Fruit fly (Drosophila melanogaster) whole organism, embryonic: ENCODE data around the gene CG8420.
A peak's percentile ranks its signal among the peaks of the same experiment; 100 is the strongest.

Source experiments
- Bgb ChIP-seq: fragments of 200-800 bp; sonication (Bioruptor generic); IDR thresholded peaks from 2 replicates; pipeline ENCODE4 v1.3.6; 2022; ENCODE audit warnings: missing biosample characterization, missing genetic modification characterization; ENCODE audit not compliant: partially characterized antibody
- CG13424 ChIP-seq: fragments of 200-800 bp; sonication (Bioruptor generic); optimal IDR thresholded peaks from 2 replicates; lab custom pipeline; 2019; ENCODE audit warnings: missing biosample characterization, mild to moderate bottlenecking, missing genetic modification characterization, moderate library complexity
- CG13624 ChIP-seq: fragments of 200-800 bp; sonication (Bioruptor generic); optimal IDR thresholded peaks from 2 replicates; lab custom pipeline; 2016; ENCODE audit warnings: missing biosample characterization, missing genetic modification characterization
- CG14710 ChIP-seq: fragments of 200-800 bp; sonication (Bioruptor generic); optimal IDR thresholded peaks from 3 replicates; lab custom pipeline; 2019; ENCODE audit warnings: missing biosample characterization, mild to moderate bottlenecking, missing genetic modification characterization, moderate library complexity
- CG15011 ChIP-seq: fragments of 200-800 bp; sonication (Bioruptor generic); optimal IDR thresholded peaks from 3 replicates; lab custom pipeline; 2018; ENCODE audit warnings: missing biosample characterization, mild to moderate bottlenecking, missing genetic modification characterization
- CG15514 ChIP-seq: fragments of 200-800 bp; sonication (Bioruptor generic); optimal IDR thresholded peaks from 3 replicates; lab custom pipeline; 2017; ENCODE audit warnings: missing biosample characterization, missing genetic modification characterization, mild to moderate bottlenecking, moderate library complexity, missing genetic modification reagents
- CG16779 ChIP-seq: fragments of 200-800 bp; sonication (Bioruptor generic); IDR thresholded peaks from 2 replicates; pipeline ENCODE4 v1.3.6; 2022; ENCODE audit warnings: missing biosample characterization, missing genetic modification characterization
- CG16813 ChIP-seq: fragments of 200-800 bp; sonication (Bioruptor generic); IDR thresholded peaks from 3 replicates; pipeline ENCODE4 v1.3.6; 2022; ENCODE audit warnings: missing biosample characterization, missing genetic modification characterization; ENCODE audit not compliant: partially characterized antibody
- CG17829 ChIP-seq: fragments of 200-800 bp; optimal IDR thresholded peaks from 2 replicates; lab custom pipeline; 2019; ENCODE audit warnings: missing biosample characterization, mild to moderate bottlenecking, missing genetic modification characterization, moderate library complexity
- CG18619 ChIP-seq: fragments of 200-800 bp; sonication (Bioruptor generic); optimal IDR thresholded peaks from 3 replicates; lab custom pipeline; 2017; ENCODE audit warnings: missing biosample characterization, mild to moderate bottlenecking, missing genetic modification characterization
- CG2129 ChIP-seq: fragments of 200-800 bp; sonication (Bioruptor generic); IDR thresholded peaks from 2 replicates; pipeline ENCODE4 v1.3.6; 2022; ENCODE audit warnings: missing biosample characterization, missing genetic modification characterization; ENCODE audit not compliant: partially characterized antibody
- CG2202 ChIP-seq: fragments of 200-800 bp; sonication (Bioruptor generic); optimal IDR thresholded peaks from 2 replicates; lab custom pipeline; 2018; ENCODE audit warnings: missing biosample characterization, mild to moderate bottlenecking, missing genetic modification characterization
- CG30020 ChIP-seq: fragments of 200-800 bp; optimal IDR thresholded peaks from 2 replicates; lab custom pipeline; 2019; ENCODE audit warnings: missing biosample characterization, mild to moderate bottlenecking, missing genetic modification characterization, moderate library complexity
- CG3163 ChIP-seq: fragments of 200-800 bp; sonication (Bioruptor generic); optimal IDR thresholded peaks from 3 replicates; lab custom pipeline; 2016; ENCODE audit warnings: missing biosample characterization, missing genetic modification characterization
- CG33213 ChIP-seq: fragments of 200-800 bp; sonication (Bioruptor generic); optimal IDR thresholded peaks from 3 replicates; lab custom pipeline; 2016; ENCODE audit warnings: missing biosample characterization, missing genetic modification characterization
- CG34224 ChIP-seq: fragments of 200-800 bp; sonication (Bioruptor generic); IDR thresholded peaks from 3 replicates; pipeline ENCODE4 v1.3.6; 2022; ENCODE audit warnings: missing biosample characterization, missing genetic modification characterization; ENCODE audit not compliant: partially characterized antibody
- CG4424 ChIP-seq: fragments of 200-800 bp; sonication (Bioruptor generic); optimal IDR thresholded peaks from 3 replicates; lab custom pipeline; 2016; ENCODE audit warnings: missing biosample characterization, missing genetic modification characterization
- CG7357 ChIP-seq: fragments of 200-800 bp; sonication (Bioruptor generic); IDR thresholded peaks from 3 replicates; pipeline ENCODE4 v1.3.6; 2022; ENCODE audit warnings: missing biosample characterization, missing genetic modification characterization
- CG9932 ChIP-seq: fragments of 200-800 bp; sonication (Bioruptor generic); IDR thresholded peaks from 2 replicates; pipeline ENCODE4 v1.3.6; 2022; ENCODE audit warnings: missing biosample characterization, missing genetic modification characterization
- CrebB ChIP-seq: fragments of 200-800 bp; sonication (Bioruptor generic); optimal IDR thresholded peaks from 3 replicates; lab custom pipeline; 2018; ENCODE audit warnings: missing biosample characterization, mild to moderate bottlenecking, missing genetic modification characterization
- Dll ChIP-seq: fragments of 200-800 bp; sonication (Bioruptor generic); IDR thresholded peaks from 4 replicates; pipeline ENCODE4 v1.3.6; 2022; ENCODE audit warnings: missing biosample characterization, missing genetic modification characterization; ENCODE audit not compliant: partially characterized antibody
- Doc2 ChIP-seq: fragments of 200-800 bp; sonication (Bioruptor generic); IDR thresholded peaks from 2 replicates; pipeline ENCODE4 v1.3.6; 2022; ENCODE audit warnings: missing biosample characterization, missing genetic modification characterization
- Hsf ChIP-seq: fragments of 200-800 bp; sonication (Bioruptor generic); optimal IDR thresholded peaks from 3 replicates; lab custom pipeline; 2016; ENCODE audit warnings: missing biosample characterization, missing genetic modification characterization
- Kr ChIP-seq: fragments of 200-800 bp; sonication (Bioruptor generic); optimal IDR thresholded peaks from 2 replicates; lab custom pipeline; 2017; ENCODE audit warnings: missing biosample characterization, mild to moderate bottlenecking, missing genetic modification characterization
- MBD-R2 ChIP-seq: fragments of 200-800 bp; sonication (Bioruptor generic); IDR thresholded peaks from 2 replicates; pipeline ENCODE4 v1.3.6; 2022; ENCODE audit warnings: missing biosample characterization, missing genetic modification characterization
- Rfx ChIP-seq: fragments of 200-800 bp; sonication (Bioruptor generic); IDR thresholded peaks from 2 replicates; pipeline ENCODE4 v1.3.6; 2022; ENCODE audit warnings: missing biosample characterization, missing genetic modification characterization
- Scr ChIP-seq: fragments of 200-800 bp; sonication (Bioruptor generic); IDR thresholded peaks from 2 replicates; pipeline ENCODE4 v1.3.6; 2022; ENCODE audit warnings: missing biosample characterization, missing genetic modification characterization; ENCODE audit not compliant: partially characterized antibody
- Sox100B ChIP-seq: fragments of 200-800 bp; sonication (Bioruptor generic); optimal IDR thresholded peaks from 3 replicates; lab custom pipeline; 2018; ENCODE audit warnings: missing biosample characterization, mild to moderate bottlenecking, missing genetic modification characterization
- Sry-δ ChIP-seq: fragments of 200-800 bp; sonication (Bioruptor generic); optimal IDR thresholded peaks from 2 replicates; lab custom pipeline; 2016; ENCODE audit warnings: missing biosample characterization, missing genetic modification characterization
- YL-1 ChIP-seq: fragments of 200-800 bp; sonication (Bioruptor generic); optimal IDR thresholded peaks from 3 replicates; lab custom pipeline; 2017; ENCODE audit warnings: missing biosample characterization, mild to moderate bottlenecking, missing genetic modification characterization
- chif ChIP-seq, 2 experiments: fragments of 200-800 bp; sonication (Bioruptor generic); optimal IDR thresholded peaks; 3 replicates each; lab custom pipeline; 2016; ENCODE audit warnings: missing biosample characterization in 2 of 2, missing genetic modification characterization in 2 of 2
- chn ChIP-seq: fragments of 200-800 bp; sonication (Bioruptor generic); optimal IDR thresholded peaks from 2 replicates; lab custom pipeline; 2016; ENCODE audit warnings: missing biosample characterization, missing genetic modification characterization
- crol ChIP-seq: fragments of 200-800 bp; sonication (Bioruptor generic); IDR thresholded peaks from 2 replicates; pipeline ENCODE4 v1.3.6; 2022; ENCODE audit warnings: missing biosample characterization, missing genetic modification characterization
- exex ChIP-seq: fragments of 200-800 bp; sonication (Bioruptor generic); optimal IDR thresholded peaks from 4 replicates; lab custom pipeline; 2018; ENCODE audit warnings: missing biosample characterization, mild to moderate bottlenecking, missing genetic modification characterization, moderate library complexity
- gfzf ChIP-seq: fragments of 200-800 bp; sonication (Bioruptor generic); optimal IDR thresholded peaks from 2 replicates; lab custom pipeline; 2016; ENCODE audit warnings: missing biosample characterization, mild to moderate bottlenecking, missing genetic modification characterization, moderate library complexity
- grn ChIP-seq: fragments of 200-800 bp; sonication (Bioruptor generic); optimal IDR thresholded peaks from 3 replicates; lab custom pipeline; 2017; ENCODE audit warnings: missing biosample characterization, missing genetic modification characterization
- inv ChIP-seq: fragments of 200-800 bp; sonication (Bioruptor generic); IDR thresholded peaks from 2 replicates; pipeline ENCODE4 v1.3.6; 2022; ENCODE audit warnings: missing biosample characterization, missing genetic modification characterization; ENCODE audit not compliant: partially characterized antibody
- ken ChIP-seq: fragments of 200-800 bp; sonication (Bioruptor generic); IDR thresholded peaks from 3 replicates; pipeline ENCODE4 v1.3.6; 2022; ENCODE audit warnings: missing biosample characterization, missing genetic modification characterization
- kni ChIP-seq: fragments of 200-800 bp; sonication (Bioruptor generic); optimal IDR thresholded peaks from 3 replicates; lab custom pipeline; 2017; ENCODE audit warnings: mild to moderate bottlenecking, missing biosample characterization, missing genetic modification reagents, missing genetic modification characterization
- knrl ChIP-seq: fragments of 200-800 bp; sonication (Bioruptor generic); IDR thresholded peaks from 3 replicates; pipeline ENCODE4 v1.3.6; 2022; ENCODE audit warnings: missing biosample characterization, missing genetic modification characterization; ENCODE audit not compliant: partially characterized antibody
- lov ChIP-seq, 2 experiments: fragments of 200-800 bp in 1 of 2; fragments of >200 bp in 1 of 2; sonication (Bioruptor generic) in 1 of 2; IDR thresholded peaks in 1 of 2; optimal IDR thresholded peaks in 1 of 2; 2 replicates in 1 of 2; 3 replicates in 1 of 2; pipeline versions ENCODE4 v1.3.6 to Lab custom; 2017 to 2022; ENCODE audit warnings: missing biosample characterization in 1 of 2, missing genetic modification characterization in 1 of 2
- nau ChIP-seq: fragments of 200-800 bp; sonication (Bioruptor generic); optimal IDR thresholded peaks from 3 replicates; lab custom pipeline; 2017; ENCODE audit warnings: missing biosample characterization, mild to moderate bottlenecking, missing genetic modification characterization, missing genetic modification reagents
- pan ChIP-seq, 4 experiments: fragments of >200 bp in 3 of 4; fragments of 200-800 bp in 1 of 4; sonication (Bioruptor generic) in 1 of 4; optimal IDR thresholded peaks in 3 of 4; IDR thresholded peaks in 1 of 4; 2 replicates each; pipeline versions ENCODE4 v1.3.6 to Lab custom; 2017 to 2022; ENCODE audit warnings: missing biosample characterization in 2 of 4, missing genetic modification characterization in 2 of 4, mixed read lengths in 1 of 4
- peb ChIP-seq: fragments of 200-800 bp; sonication (Bioruptor generic); IDR thresholded peaks from 2 replicates; pipeline ENCODE4 v1.3.6; 2022; ENCODE audit warnings: missing biosample characterization, missing genetic modification characterization
- sna ChIP-seq: fragments of 200-800 bp; sonication (Bioruptor generic); IDR thresholded peaks from 2 replicates; pipeline ENCODE4 v1.3.6; 2022; ENCODE audit warnings: missing biosample characterization, missing genetic modification characterization; ENCODE audit not compliant: partially characterized antibody
- sob ChIP-seq: fragments of 200-800 bp; sonication (Bioruptor generic); IDR thresholded peaks from 2 replicates; pipeline ENCODE4 v1.3.6; 2022; ENCODE audit warnings: missing biosample characterization, missing genetic modification characterization
- ssp ChIP-seq: fragments of 200-800 bp; sonication (Bioruptor generic); IDR thresholded peaks from 2 replicates; pipeline ENCODE4 v1.3.6; 2022; ENCODE audit warnings: missing biosample characterization, missing genetic modification characterization
- stwl ChIP-seq: fragments of 200-800 bp; sonication (Bioruptor generic); optimal IDR thresholded peaks from 3 replicates; lab custom pipeline; 2018; ENCODE audit warnings: missing biosample characterization, mild to moderate bottlenecking, missing genetic modification characterization, moderate library complexity

CG8420 gene

dm6 chr3R:9266765-9267164 is 20.3 kb downstream of the CG8420 start, which contains the start of the genes TrpRS and Vps16A (continued):
- TF ChIP-seq CG2129 (GFP tag; lab: Robert Waterston, UW): peak; percentile 90
- peak; percentile 99 for TF ChIP-seq CG34224 (GFP tag; lab: Robert Waterston, UW)
- peak; percentile 98 for TF ChIP-seq CG16813
- no peak for TF ChIP-seq Doc2 (GFP tag; lab: Robert Waterston, UW)
- no peak for TF ChIP-seq pan (optimal IDR thresholded peaks at IDR 0.05; lab: Kevin White, UChicago)
- no peak for TF ChIP-seq pan (GFP tag; optimal IDR thresholded peaks at IDR 0.05 in 1 of 2, IDR thresholded peaks at IDR 0.05 in 1 of 2)
- TF ChIP-seq sna (GFP tag; lab: Robert Waterston, UW): peak; percentile 98
- peak; percentile 59 for TF ChIP-seq CG14710 (tag; lab: Kevin White, UChicago)
- no peak for TF ChIP-seq CG2202 (tag; lab: Kevin White, UChicago)
- TF ChIP-seq inv (GFP tag; lab: Robert Waterston, UW): peak; percentile 95
- TF ChIP-seq nau: no peak
- no peak for TF ChIP-seq CG18619
- TF ChIP-seq gfzf (GFP tag; lab: Kevin White, UChicago): peak; percentile 23
- TF ChIP-seq kni: no peak
- TF ChIP-seq grn: no peak
- TF ChIP-seq CrebB (tag; lab: Kevin White, UChicago): peak; percentile 41
- TF ChIP-seq Sry-δ: peak; percentile 89
- TF ChIP-seq crol: no peak
- TF ChIP-seq exex (tag; lab: Kevin White, UChicago): peak; percentile 78
- no peak for TF ChIP-seq peb
- TF ChIP-seq Rfx (GFP tag; lab: Robert Waterston, UW): peak; percentile 55
- TF ChIP-seq CG9932 (GFP tag; lab: Robert Waterston, UW): peak; percentile 37; the same call in 1 of the 2 replicates
- TF ChIP-seq CG4424 (GFP tag; lab: Kevin White, UChicago): no peak
- TF ChIP-seq Sox100B (GFP tag; lab: Kevin White, UChicago): no peak
- TF ChIP-seq CG30020: peak; percentile 82
- TF ChIP-seq CG13624 (GFP tag; lab: Kevin White, UChicago): peak; percentile 0
- TF ChIP-seq knrl (GFP tag; lab: Robert Waterston, UW): peak; percentile 97
- TF ChIP-seq CG16779 (GFP tag; lab: Robert Waterston, UW): no peak
- TF ChIP-seq Bgb: peak; percentile 99
- TF ChIP-seq ssp (GFP tag; lab: Robert Waterston, UW): peak; percentile 97
- TF ChIP-seq Kr (GFP tag; lab: Kevin White, UChicago): no peak
- TF ChIP-seq CG15011 (GFP tag; lab: Kevin White, UChicago): no peak
- TF ChIP-seq CG15514 (GFP tag; lab: Kevin White, UChicago): peak; percentile 62
- TF ChIP-seq Scr: peak; percentile 96
- peak; percentile 92 for TF ChIP-seq YL-1 (GFP tag; lab: Kevin White, UChicago)
- TF ChIP-seq chn (GFP tag; lab: Kevin White, UChicago): peak; percentile 30
- peak; percentile 79 for TF ChIP-seq CG7357 (GFP tag; lab: Robert Waterston, UW)
- TF ChIP-seq Dll: peak; percentile 96
- no peak for TF ChIP-seq CG3163 (GFP tag; lab: Kevin White, UChicago)
- peak; percentile 63 for TF ChIP-seq CG17829 (tag; lab: Kevin White, UChicago)
- TF ChIP-seq CG33213: peak; percentile 30
- peak; percentile 96 for TF ChIP-seq stwl (tag; lab: Kevin White, UChicago)
- peak; percentile 9 for TF ChIP-seq Hsf (GFP tag; lab: Kevin White, UChicago)
- TF ChIP-seq chif (GFP tag; optimal IDR thresholded peaks at IDR 0.05; lab: Kevin White, UChicago): peak in 1 of 2 experiments; percentile 19
- peak; percentile 99 for TF ChIP-seq MBD-R2 (GFP tag; lab: Robert Waterston, UW)
- TF ChIP-seq CG13424 (tag; lab: Kevin White, UChicago): peak; percentile 5
- 0 out of 3 replicates have a peak, but pooled peaks have one; percentile 27 for TF ChIP-seq ken
- no peak for TF ChIP-seq lov (optimal IDR thresholded peaks at IDR 0.05; lab: Kevin White, UChicago)
- TF ChIP-seq lov (GFP tag; IDR thresholded peaks at IDR 0.05; lab: Robert Waterston, UW): no peak
- TF ChIP-seq sob (GFP tag; lab: Robert Waterston, UW): 0 out of 2 replicates have a peak, but pooled peaks have one; percentile 22
